Worm (Caenorhabditis elegans): ENCODE results near the gene twk-45.

- no peak for TF ChIP-seq nhr-232 (tag; optimal IDR thresholded peaks at IDR 0.05)
- no peak for TF ChIP-seq hlh-15 (tag; optimal IDR thresholded peaks at IDR 0.05)
- no peak for TF ChIP-seq ceh-6 (GFP tag; optimal IDR thresholded peaks at IDR 0.05)
- no peak for TF ChIP-seq tbx-2 (tag; optimal IDR thresholded peaks at IDR 0.05)
- no peak for TF ChIP-seq ttx-3 (tag; optimal IDR thresholded peaks at IDR 0.05)
- no peak for TF ChIP-seq nhr-11 (tag; optimal IDR thresholded peaks at IDR 0.05)
- no peak for TF ChIP-seq ceh-19 (GFP tag; optimal IDR thresholded peaks at IDR 0.05)
- TF ChIP-seq pha-4 (tag; optimal IDR thresholded peaks at IDR 0.05): no peak
- TF ChIP-seq pax-1 (tag; optimal IDR thresholded peaks at IDR 0.05): no peak
- TF ChIP-seq fkh-10 (GFP tag; optimal IDR thresholded peaks at IDR 0.05): no peak
- TF ChIP-seq dmd-4 (tag; optimal IDR thresholded peaks at IDR 0.05; ENCODE audit: borderline replicate concordance): no peak
- peak; percentile 71 for TF ChIP-seq nfya-1 (tag; optimal IDR thresholded peaks at IDR 0.05)
Observed at ce11 chrIII:2817847-2818246, 16.1 kb upstream of the twk-45 start.
